Fruit fly (Drosophila melanogaster) whole organism, adult: ENCODE results near the gene Wnt6.

Experiments used
- CG11617 ChIP-seq: fragments of 200-800 bp; sonication (Bioruptor generic); optimal IDR thresholded peaks from 2 replicates; lab custom pipeline; 2017; ENCODE audit warnings: mild to moderate bottlenecking, missing biosample characterization, missing genetic modification reagents, missing genetic modification characterization
- CG12768 ChIP-seq: fragments of 200-800 bp; sonication (Bioruptor generic); optimal IDR thresholded peaks from 2 replicates; lab custom pipeline; 2017; ENCODE audit warnings: missing biosample characterization, missing genetic modification characterization, mild to moderate bottlenecking, moderate library complexity, missing genetic modification reagents
- CG14711 ChIP-seq: fragments of 200-800 bp; sonication (Bioruptor generic); optimal IDR thresholded peaks from 2 replicates; lab custom pipeline; 2018; ENCODE audit warnings: missing biosample characterization, mild to moderate bottlenecking, missing genetic modification characterization, moderate library complexity
- CG1620 ChIP-seq: fragments of 200-800 bp; sonication (Bioruptor generic); optimal IDR thresholded peaks from 2 replicates; lab custom pipeline; 2016; ENCODE audit warnings: missing biosample characterization, missing genetic modification characterization
- CG33017 ChIP-seq: fragments of 200-800 bp; sonication (Bioruptor generic); optimal IDR thresholded peaks from 2 replicates; lab custom pipeline; 2018; ENCODE audit warnings: missing biosample characterization, mild to moderate bottlenecking, missing genetic modification characterization, moderate library complexity
- CG5204 ChIP-seq: fragments of 200-800 bp; sonication (Bioruptor generic); optimal IDR thresholded peaks from 2 replicates; lab custom pipeline; 2016; ENCODE audit warnings: missing biosample characterization, missing genetic modification characterization
- CG7045 ChIP-seq: fragments of 200-800 bp; sonication (Bioruptor generic); optimal IDR thresholded peaks from 2 replicates; lab custom pipeline; 2017; ENCODE audit warnings: missing biosample characterization, mild to moderate bottlenecking, missing genetic modification characterization
- CG7101 ChIP-seq: fragments of 200-800 bp; sonication (Bioruptor generic); optimal IDR thresholded peaks from 2 replicates; lab custom pipeline; 2018; ENCODE audit warnings: missing biosample characterization, mild to moderate bottlenecking, missing genetic modification characterization, moderate library complexity
- Clk ChIP-seq: fragments of 200-800 bp; sonication (Bioruptor generic); optimal IDR thresholded peaks from 2 replicates; lab custom pipeline; 2017; ENCODE audit warnings: missing biosample characterization, missing genetic modification characterization
- Crg-1 ChIP-seq: fragments of 200-800 bp; sonication (Bioruptor generic); optimal IDR thresholded peaks from 2 replicates; lab custom pipeline; 2016; ENCODE audit warnings: missing biosample characterization, missing genetic modification characterization
- Hr96 ChIP-seq: fragments of 200-800 bp; sonication (Bioruptor generic); optimal IDR thresholded peaks from 2 replicates; lab custom pipeline; 2016; ENCODE audit warnings: missing biosample characterization, missing genetic modification characterization
- Mnt ChIP-seq: fragments of 200-800 bp; sonication (Bioruptor generic); optimal IDR thresholded peaks from 2 replicates; lab custom pipeline; 2016; ENCODE audit warnings: missing biosample characterization, mild to moderate bottlenecking, missing genetic modification characterization
- bab1 ChIP-seq: fragments of 200-800 bp; sonication (Bioruptor generic); optimal IDR thresholded peaks from 3 replicates; lab custom pipeline; 2019; ENCODE audit warnings: missing biosample characterization, mild to moderate bottlenecking, missing genetic modification characterization, moderate library complexity
- cic ChIP-seq: fragments of 200-800 bp; sonication (Bioruptor generic); optimal IDR thresholded peaks from 2 replicates; lab custom pipeline; 2017; ENCODE audit warnings: missing biosample characterization, mild to moderate bottlenecking, missing genetic modification characterization, moderate library complexity
- cnc ChIP-seq, 2 experiments: fragments of >200 bp; optimal IDR thresholded peaks; 2 replicates each; lab custom pipeline; 2017
- kay ChIP-seq: fragments of 200-800 bp; sonication (Bioruptor generic); peaks from one replicate; lab custom pipeline; 2016; ENCODE audit warnings: missing biosample characterization, missing genetic modification characterization, borderline replicate concordance
- ovo ChIP-seq: fragments of 200-800 bp; sonication (Bioruptor generic); optimal IDR thresholded peaks from 2 replicates; lab custom pipeline; 2016; ENCODE audit warnings: missing biosample characterization, missing genetic modification characterization
- pad ChIP-seq: fragments of 200-800 bp; sonication (Bioruptor generic); optimal IDR thresholded peaks from 3 replicates; lab custom pipeline; 2017; ENCODE audit warnings: missing biosample characterization, missing genetic modification characterization, mild to moderate bottlenecking, moderate library complexity, missing genetic modification reagents
- tj ChIP-seq: fragments of 200-800 bp; sonication (Bioruptor generic); optimal IDR thresholded peaks from 3 replicates; lab custom pipeline; 2017; ENCODE audit warnings: missing biosample characterization, mild to moderate bottlenecking, missing genetic modification characterization, moderate library complexity
- toe ChIP-seq: fragments of 200-800 bp; sonication (Bioruptor generic); optimal IDR thresholded peaks from 2 replicates; lab custom pipeline; 2016; ENCODE audit warnings: missing biosample characterization, missing genetic modification characterization

Gene Wnt6

DNA sequence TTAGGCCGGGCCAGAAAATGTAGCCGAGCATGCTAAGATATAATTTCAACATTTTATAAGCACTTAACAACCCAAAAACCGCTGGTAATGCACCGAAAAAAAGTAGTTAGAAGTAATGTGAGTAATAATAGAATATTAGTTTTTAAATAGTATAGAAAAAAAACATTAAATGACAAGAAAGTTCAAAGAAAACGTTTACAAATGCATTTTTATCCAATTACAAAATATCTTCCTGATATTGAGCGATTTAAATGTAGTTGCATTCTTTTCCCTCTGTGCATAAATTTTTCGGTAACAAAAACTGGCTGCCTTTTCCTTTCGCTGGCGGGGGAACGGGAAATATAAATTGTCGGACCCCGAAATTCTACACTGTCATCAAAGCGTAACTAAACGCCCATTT lies 30.8 kb upstream of the Wnt6 start:
- no peak for TF ChIP-seq bab1 (GFP tag; lab: Kevin White, UChicago)
- TF ChIP-seq CG5204 (GFP tag; lab: Kevin White, UChicago) = no peak
- no peak for TF ChIP-seq tj (GFP tag; lab: Kevin White, UChicago)

DNA sequence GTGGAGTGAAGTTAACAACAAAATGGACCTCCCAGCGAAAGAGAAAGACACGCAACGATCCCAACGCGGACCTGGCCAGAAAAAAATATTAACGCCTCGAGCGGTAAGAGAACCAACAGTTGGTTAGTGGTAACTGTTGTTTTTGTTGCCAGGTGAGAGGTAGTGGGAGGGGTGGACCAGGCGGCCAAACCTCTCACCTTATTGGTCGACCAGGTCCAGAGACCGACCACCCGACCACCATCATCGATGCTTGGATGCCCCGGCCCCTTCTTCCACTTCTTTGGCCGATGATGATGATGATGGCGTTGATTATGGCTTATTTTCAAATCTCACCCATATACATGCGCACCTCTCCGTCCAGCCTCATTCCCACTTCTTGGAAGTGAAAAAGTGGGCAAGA lies 30.3 kb upstream of the Wnt6 start:
- TF ChIP-seq CG1620 (GFP tag; lab: Kevin White, UChicago) = no peak
- TF ChIP-seq Crg-1 = no peak
- no peak for TF ChIP-seq ovo (GFP tag; lab: Kevin White, UChicago)
- TF ChIP-seq CG5204 (GFP tag; lab: Kevin White, UChicago) = no peak
- no peak for TF ChIP-seq CG11617 (GFP tag; lab: Kevin White, UChicago)
- TF ChIP-seq CG7101 (tag; lab: Kevin White, UChicago) = no peak
- TF ChIP-seq Hr96 = no peak
- no peak for TF ChIP-seq toe
- no peak for TF ChIP-seq pad (GFP tag; lab: Kevin White, UChicago)
- no peak for TF ChIP-seq CG12768 (GFP tag; lab: Kevin White, UChicago)
- TF ChIP-seq Mnt (GFP tag; lab: Kevin White, UChicago) = no peak
- TF ChIP-seq CG33017 (tag; lab: Kevin White, UChicago) = no peak
- TF ChIP-seq kay = no peak
- TF ChIP-seq cnc (optimal IDR thresholded peaks at IDR 0.05; lab: Kevin White, UChicago) = no peak
- no peak for TF ChIP-seq cic
- TF ChIP-seq tj (GFP tag; lab: Kevin White, UChicago) = no peak
- TF ChIP-seq bab1 (GFP tag; lab: Kevin White, UChicago) = no peak
- TF ChIP-seq CG14711 (tag; lab: Kevin White, UChicago) = no peak
- no peak for TF ChIP-seq CG7045
- TF ChIP-seq Clk (GFP tag; lab: Kevin White, UChicago) = no peak

DNA sequence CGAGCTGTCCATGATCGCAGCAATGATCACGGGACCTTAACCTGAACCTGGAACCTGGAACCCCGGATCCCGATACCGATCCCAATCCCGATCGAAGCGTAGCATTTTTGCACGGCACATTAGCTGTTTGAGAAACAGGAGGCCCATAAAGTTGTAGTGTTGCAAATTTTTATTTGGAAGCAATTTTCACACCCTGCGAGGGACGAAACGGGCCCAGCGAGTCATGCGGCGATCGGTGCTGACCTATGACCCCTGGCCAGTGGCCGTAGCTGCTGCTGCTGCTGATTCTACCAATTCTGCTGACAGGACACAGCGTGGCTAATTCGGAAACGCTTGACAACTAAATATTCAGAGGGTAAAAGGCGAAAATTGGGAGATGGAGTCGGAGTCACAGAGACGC lies 29.2 kb upstream of the Wnt6 start:
- TF ChIP-seq CG11617 (GFP tag; lab: Kevin White, UChicago) (no peak), pad (GFP tag; lab: Kevin White, UChicago) (no peak), CG5204 (GFP tag; lab: Kevin White, UChicago) (no peak), CG1620 (GFP tag; lab: Kevin White, UChicago) (no peak), cic (no peak), CG14711 (tag; lab: Kevin White, UChicago) (no peak), ovo (GFP tag; lab: Kevin White, UChicago) (no peak), CG7045 (no peak), kay (no peak), Mnt (GFP tag; lab: Kevin White, UChicago) (no peak), CG12768 (GFP tag; lab: Kevin White, UChicago) (no peak), Hr96 (no peak), toe (no peak), CG7101 (tag; lab: Kevin White, UChicago) (no peak), Clk (GFP tag; lab: Kevin White, UChicago) (no peak), cnc (optimal IDR thresholded peaks at IDR 0.05; lab: Kevin White, UChicago) (no peak), tj (GFP tag; lab: Kevin White, UChicago) (no peak), bab1 (GFP tag; lab: Kevin White, UChicago) (no peak), Crg-1 (no peak)

DNA sequence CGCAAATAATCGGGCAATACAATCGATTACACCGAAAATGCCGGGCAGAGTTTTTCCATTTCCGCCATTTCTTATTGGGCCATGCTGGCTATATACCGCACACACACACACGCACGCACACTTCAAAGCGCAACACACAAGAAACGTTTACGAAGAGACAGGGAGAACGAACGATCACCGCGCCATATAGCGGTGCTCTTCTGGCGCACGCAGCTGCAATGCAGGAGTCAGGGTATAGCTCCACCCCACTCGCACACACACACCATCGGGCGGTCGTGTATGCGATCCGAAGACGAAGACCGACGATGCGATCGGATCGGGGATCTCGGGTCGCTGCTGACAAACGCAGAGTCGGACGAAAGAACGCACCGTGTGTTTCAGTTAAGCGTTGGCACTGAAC lies 26.7 kb upstream of the Wnt6 start, which contains the start of gene wg:
Gene wg (plus strand): TSS at position 378 of the 400 bp plus-strand sequence.
- no peak for TF ChIP-seq cic
- TF ChIP-seq CG11617 (GFP tag; lab: Kevin White, UChicago) = no peak
- no peak for TF ChIP-seq ovo (GFP tag; lab: Kevin White, UChicago)
- no peak for TF ChIP-seq CG7101 (tag; lab: Kevin White, UChicago)
- TF ChIP-seq bab1 (GFP tag; lab: Kevin White, UChicago) = no peak
- no peak for TF ChIP-seq CG33017 (tag; lab: Kevin White, UChicago)
- TF ChIP-seq cnc (optimal IDR thresholded peaks at IDR 0.05; lab: Kevin White, UChicago) = no peak
- TF ChIP-seq Crg-1 = no peak
- no peak for TF ChIP-seq toe
- TF ChIP-seq kay = no peak
- no peak for TF ChIP-seq CG12768 (GFP tag; lab: Kevin White, UChicago)
- TF ChIP-seq CG1620 (GFP tag; lab: Kevin White, UChicago) = no peak
- no peak for TF ChIP-seq pad (GFP tag; lab: Kevin White, UChicago)

DNA sequence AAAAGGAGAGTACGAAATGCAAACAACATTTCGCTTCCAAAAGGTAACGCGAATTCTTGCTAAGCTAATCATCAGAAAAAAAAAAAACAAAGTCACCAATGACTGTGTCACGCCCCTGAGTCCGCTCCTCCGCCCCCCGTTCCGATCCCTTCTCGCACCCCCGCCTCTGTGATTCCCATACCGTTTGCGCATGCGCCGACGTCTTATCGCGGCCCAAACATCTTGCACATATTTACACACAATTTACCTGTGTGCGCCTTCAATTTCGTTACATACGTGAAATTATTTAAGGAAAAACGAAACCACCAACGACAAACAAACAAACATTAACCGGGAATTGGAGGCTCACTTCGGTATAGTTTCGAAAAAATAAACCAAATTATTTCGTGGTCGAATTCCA lies 22.0 kb upstream of the Wnt6 start:
- no peak for TF ChIP-seq CG1620 (GFP tag; lab: Kevin White, UChicago)

DNA sequence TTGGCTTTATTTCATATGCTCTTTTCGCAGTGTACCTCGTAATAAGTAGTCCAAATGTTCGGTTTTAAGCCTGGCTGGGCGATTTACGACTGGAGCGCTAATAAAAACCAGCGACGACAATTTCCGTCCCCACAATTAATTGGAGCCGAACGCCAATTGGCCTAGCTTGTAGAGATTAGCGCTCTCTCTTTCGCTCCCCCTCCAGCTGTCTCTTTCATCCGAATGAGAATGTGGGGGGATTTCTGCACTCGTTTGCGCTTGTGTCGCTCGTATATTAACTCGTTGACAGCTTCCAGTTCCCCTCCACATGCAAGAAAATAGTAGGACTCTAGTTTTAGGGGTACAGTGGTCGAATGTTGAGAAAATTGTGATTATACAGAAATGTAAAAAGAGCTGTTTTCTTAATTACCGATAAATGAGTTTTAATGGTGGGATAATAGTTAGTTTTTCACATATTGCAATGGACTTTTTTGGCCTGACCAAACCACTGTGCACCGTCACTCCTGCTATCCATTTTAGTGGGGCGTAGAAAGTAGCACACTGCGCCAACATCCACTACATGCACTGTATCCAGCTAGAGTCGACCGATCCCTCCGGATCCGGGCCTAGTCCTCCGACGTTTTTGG lies 20.2 kb upstream of the Wnt6 start:
- TF ChIP-seq Mnt (GFP tag; lab: Kevin White, UChicago) (no peak), tj (GFP tag; lab: Kevin White, UChicago) (no peak), CG14711 (tag; lab: Kevin White, UChicago) (no peak), CG7101 (tag; lab: Kevin White, UChicago) (no peak), bab1 (GFP tag; lab: Kevin White, UChicago) (no peak), Hr96 (no peak), CG5204 (GFP tag; lab: Kevin White, UChicago) (no peak), pad (GFP tag; lab: Kevin White, UChicago) (no peak), cnc (optimal IDR thresholded peaks at IDR 0.05; lab: Kevin White, UChicago) (no peak), cic (no peak), CG7045 (no peak), ovo (GFP tag; lab: Kevin White, UChicago) (no peak), toe (no peak), kay (no peak), CG11617 (GFP tag; lab: Kevin White, UChicago) (no peak), Clk (GFP tag; lab: Kevin White, UChicago) (no peak), CG1620 (GFP tag; lab: Kevin White, UChicago) (no peak), CG33017 (tag; lab: Kevin White, UChicago) (no peak), Crg-1 (no peak), CG12768 (GFP tag; lab: Kevin White, UChicago) (no peak)
